Fruit fly (Drosophila melanogaster) whole organism, embryonic: ENCODE data around the gene CG5381.

Experiments
- CG15696 ChIP-seq: fragments of 200-800 bp; sonication (Bioruptor generic); optimal IDR thresholded peaks from 2 replicates; lab custom pipeline; 2019; ENCODE audit warnings: missing biosample characterization, mild to moderate bottlenecking, missing genetic modification characterization, moderate library complexity
- CG5245 ChIP-seq: fragments of 200-800 bp; sonication (Bioruptor generic); optimal IDR thresholded peaks from 3 replicates; lab custom pipeline; 2016; ENCODE audit warnings: missing biosample characterization, missing genetic modification characterization
- CG6854 ChIP-seq: fragments of 200-800 bp; sonication (Bioruptor generic); optimal IDR thresholded peaks from 3 replicates; lab custom pipeline; 2017; ENCODE audit warnings: missing biosample characterization, mild to moderate bottlenecking, missing genetic modification characterization
- CG8290 ChIP-seq, 3 experiments: fragments of 200-800 bp; sonication (Bioruptor generic); optimal IDR thresholded peaks; 2 replicates each; lab custom pipeline; 2016 to 2019; ENCODE audit warnings: missing biosample characterization in 3 of 3, missing genetic modification characterization in 3 of 3, mild to moderate bottlenecking in 2 of 3, moderate library complexity in 1 of 3
- Dll ChIP-seq: fragments of 200-800 bp; sonication (Bioruptor generic); IDR thresholded peaks from 4 replicates; pipeline ENCODE4 v1.3.6; 2022; ENCODE audit warnings: missing biosample characterization, missing genetic modification characterization; ENCODE audit not compliant: partially characterized antibody
- Nf-YB ChIP-seq: fragments of 200-800 bp; sonication (Bioruptor generic); optimal IDR thresholded peaks from 3 replicates; lab custom pipeline; 2019; ENCODE audit warnings: missing biosample characterization, mild to moderate bottlenecking, missing genetic modification characterization, moderate library complexity
- Opbp ChIP-seq: fragments of 200-800 bp; sonication (Bioruptor generic); IDR thresholded peaks from 3 replicates; pipeline ENCODE4 v1.3.6; 2022; ENCODE audit warnings: missing biosample characterization, missing genetic modification characterization; ENCODE audit not compliant: partially characterized antibody
- slou ChIP-seq: fragments of 200-800 bp; sonication (Bioruptor generic); optimal IDR thresholded peaks from 3 replicates; lab custom pipeline; 2016; ENCODE audit warnings: missing biosample characterization, missing genetic modification characterization
- ssp ChIP-seq: fragments of 200-800 bp; sonication (Bioruptor generic); IDR thresholded peaks from 2 replicates; pipeline ENCODE4 v1.3.6; 2022; ENCODE audit warnings: missing biosample characterization, missing genetic modification characterization

DNA sequence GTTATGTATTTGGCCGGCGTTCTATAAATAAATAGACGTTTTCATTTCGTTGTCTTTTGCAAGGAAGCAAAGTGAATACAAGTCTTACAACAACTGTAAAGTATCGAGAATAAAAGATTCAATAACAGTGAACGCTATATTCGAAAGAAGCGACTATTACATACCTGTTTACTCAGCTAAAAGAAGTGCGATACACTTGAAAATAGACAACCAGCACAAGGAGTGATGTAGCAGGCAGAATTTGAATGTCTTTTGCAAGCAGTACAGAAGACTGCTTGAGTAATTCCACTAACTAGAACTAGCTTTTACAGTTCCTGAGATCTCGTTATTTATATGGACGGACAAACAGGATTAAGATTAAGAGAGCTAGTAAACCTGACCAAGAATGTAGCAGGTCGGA, 24.6 kb downstream of the CG5381 start:
- TF ChIP-seq Dll (GFP tag; lab: Robert Waterston, UW), result no peak
- peak; percentile 35 for TF ChIP-seq Nf-YB (GFP tag; lab: Kevin White, UChicago)
- TF ChIP-seq Opbp (GFP tag; lab: Robert Waterston, UW), result peak; percentile 90; the same call in 2 of the 3 replicates
- TF ChIP-seq CG8290 (GFP tag; optimal IDR thresholded peaks at IDR 0.05; lab: Kevin White, UChicago), result peak; percentile 98
- TF ChIP-seq CG8290 (tag; optimal IDR thresholded peaks at IDR 0.05; lab: Kevin White, UChicago), result peak; percentile 87 to 91
- no peak for TF ChIP-seq CG6854 (GFP tag; lab: Kevin White, UChicago)
- no peak for TF ChIP-seq slou (GFP tag; lab: Kevin White, UChicago)
- TF ChIP-seq ssp, result no peak
- no peak for TF ChIP-seq CG15696 (tag; lab: Kevin White, UChicago)
- TF ChIP-seq CG5245 (GFP tag; lab: Kevin White, UChicago), result no peak
